Fruit fly (Drosophila melanogaster): ENCODE measurements around the gene nero.

nero gene

DNA sequence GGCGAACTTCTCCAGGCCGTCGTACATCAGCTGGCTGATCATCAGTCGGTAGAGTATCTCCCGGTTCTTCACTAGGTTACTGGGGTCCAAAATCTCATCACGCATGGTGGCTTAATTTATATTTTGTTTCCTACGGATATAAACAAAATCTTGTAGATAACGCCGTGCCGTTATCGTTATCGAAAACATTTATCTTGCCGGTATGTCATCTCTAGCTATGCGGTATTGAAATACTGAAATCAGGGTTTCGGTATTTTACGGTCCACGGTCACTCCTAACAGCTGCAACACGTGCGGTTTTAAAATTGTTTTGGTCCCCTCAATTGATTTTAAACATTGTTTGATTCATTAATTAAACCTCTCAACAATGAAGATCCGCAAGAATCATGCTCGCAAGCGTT is 10.6 kb downstream of the nero start, which contains the start of the genes CstF50 and CG11563:
Gene CstF50, minus strand, starts transcription at position 188 of the 400 bp plus-strand sequence.
Gene CG11563, plus strand, starts transcription at position 260 of the 400 bp plus-strand sequence.
- TF ChIP-seq p53 (GFP tag; optimal IDR thresholded peaks at IDR 0.05): no peak
- peak; percentile 48 for TF ChIP-seq BEAF-32 (GFP tag; optimal IDR thresholded peaks at IDR 0.05)
- no peak for TF ChIP-seq CG15696 (tag; optimal IDR thresholded peaks at IDR 0.05)
- no peak for TF ChIP-seq CG6272 (GFP tag; IDR thresholded peaks at IDR 0.05)
- peak; percentile 92 for TF ChIP-seq dm (GFP tag; optimal IDR thresholded peaks at IDR 0.05)
- TF ChIP-seq Hr78 (GFP tag; optimal IDR thresholded peaks at IDR 0.05): no peak
- peak; percentile 34; the same call in 1 of the 3 replicates for TF ChIP-seq CG14860 (GFP tag; IDR thresholded peaks at IDR 0.05; ENCODE audit: partially characterized antibody)
- TF ChIP-seq abd-A (tag; optimal IDR thresholded peaks at IDR 0.05): no peak
- no peak for TF ChIP-seq z (GFP tag; IDR thresholded peaks at IDR 0.05)
- no peak for TF ChIP-seq CG2199 (GFP tag; IDR thresholded peaks at IDR 0.05)
- TF ChIP-seq CG1603 (tag; optimal IDR thresholded peaks at IDR 0.05): peak; percentile 49
- TF ChIP-seq Sin3A (optimal IDR thresholded peaks at IDR 0.05): peak; percentile 51
- no peak for TF ChIP-seq Bdp1 (GFP tag; optimal IDR thresholded peaks at IDR 0.05)
- peak; percentile 84 for TF ChIP-seq CG9797 (GFP tag; optimal IDR thresholded peaks at IDR 0.05)
- peak; percentile 34 for TF ChIP-seq E2f2 (GFP tag; IDR thresholded peaks at IDR 0.05)
- TF ChIP-seq wdn (GFP tag; IDR thresholded peaks at IDR 0.05): no peak
- no peak for TF ChIP-seq Nf-YC (tag; optimal IDR thresholded peaks at IDR 0.05)
- peak; percentile 49; the same call in 2 of the 3 replicates for TF ChIP-seq CG34224 (GFP tag; IDR thresholded peaks at IDR 0.05; ENCODE audit: partially characterized antibody)
- TF ChIP-seq Dp (GFP tag; optimal IDR thresholded peaks at IDR 0.05): peak; percentile 40
- TF ChIP-seq pzg (GFP tag; optimal IDR thresholded peaks at IDR 0.05): peak; percentile 74
- TF ChIP-seq CG18599 (GFP tag; optimal IDR thresholded peaks at IDR 0.05): no peak
- TF ChIP-seq TFAM (GFP tag; optimal IDR thresholded peaks at IDR 0.05): no peak
- TF ChIP-seq NC2β (GFP tag; optimal IDR thresholded peaks at IDR 0.05): no peak
- no peak for TF ChIP-seq chm (GFP tag; IDR thresholded peaks at IDR 0.05)
- TF ChIP-seq CG17802 (tag; optimal IDR thresholded peaks at IDR 0.05): no peak
- TF ChIP-seq Adf1 (GFP tag; IDR thresholded peaks at IDR 0.05): no peak
- no peak for TF ChIP-seq NFAT (GFP tag; IDR thresholded peaks at IDR 0.05)
- TF ChIP-seq CG3838 (GFP tag; optimal IDR thresholded peaks at IDR 0.05): no peak
- TF ChIP-seq Max (GFP tag; optimal IDR thresholded peaks at IDR 0.05): peak; percentile 72
- no peak for TF ChIP-seq Kr (GFP tag; optimal IDR thresholded peaks at IDR 0.05)
- TF ChIP-seq zen (tag; optimal IDR thresholded peaks at IDR 0.05): peak; percentile 15
- peak; percentile 46 for TF ChIP-seq Scr (GFP tag; IDR thresholded peaks at IDR 0.05; ENCODE audit: partially characterized antibody)
- TF ChIP-seq Bgb (GFP tag; IDR thresholded peaks at IDR 0.05; ENCODE audit: partially characterized antibody): peak; percentile 28; the same call in 1 of the 2 replicates
- TF ChIP-seq zfh2 (GFP tag; optimal IDR thresholded peaks at IDR 0.05): no peak
- TF ChIP-seq amos (GFP tag; IDR thresholded peaks at IDR 0.05; ENCODE audit: partially characterized antibody): peak; percentile 7; the same call in 1 of the 2 replicates
- no peak for TF ChIP-seq dan (GFP tag; IDR thresholded peaks at IDR 0.05)
- TF ChIP-seq CG2116 (GFP tag; optimal IDR thresholded peaks at IDR 0.05): peak; percentile 24
- no peak for TF ChIP-seq HmgD (GFP tag; optimal IDR thresholded peaks at IDR 0.05)
- TF ChIP-seq grn (GFP tag; optimal IDR thresholded peaks at IDR 0.05): peak; percentile 6
- no peak for TF ChIP-seq sr (GFP tag; IDR thresholded peaks at IDR 0.05)
- TF ChIP-seq Xbp1 (GFP tag; optimal IDR thresholded peaks at IDR 0.05): no peak
- TF ChIP-seq D19A (tag; optimal IDR thresholded peaks at IDR 0.05): no peak
- peak; percentile 25 for TF ChIP-seq CG14710 (tag; optimal IDR thresholded peaks at IDR 0.05)
- peak; percentile 56; the same call in 1 of the 2 replicates for TF ChIP-seq sna (GFP tag; IDR thresholded peaks at IDR 0.05; ENCODE audit: partially characterized antibody)
- TF ChIP-seq Opbp (GFP tag; IDR thresholded peaks at IDR 0.05; ENCODE audit: partially characterized antibody): peak; percentile 62; the same call in 1 of the 3 replicates
- peak; percentile 81; the same call in 1 of the 3 replicates for TF ChIP-seq CG34422 (GFP tag; IDR thresholded peaks at IDR 0.05)
- peak; percentile 81 for TF ChIP-seq gfzf (GFP tag; optimal IDR thresholded peaks at IDR 0.05)
- TF ChIP-seq cwo (GFP tag; optimal IDR thresholded peaks at IDR 0.05): peak; percentile 91
- TF ChIP-seq da (GFP tag; optimal IDR thresholded peaks at IDR 0.05): no peak
- no peak for TF ChIP-seq Abd-B (GFP tag; optimal IDR thresholded peaks at IDR 0.05)
